Fruit fly (Drosophila melanogaster): ENCODE results near the gene Polr2D.

Polr2D gene

DNA sequence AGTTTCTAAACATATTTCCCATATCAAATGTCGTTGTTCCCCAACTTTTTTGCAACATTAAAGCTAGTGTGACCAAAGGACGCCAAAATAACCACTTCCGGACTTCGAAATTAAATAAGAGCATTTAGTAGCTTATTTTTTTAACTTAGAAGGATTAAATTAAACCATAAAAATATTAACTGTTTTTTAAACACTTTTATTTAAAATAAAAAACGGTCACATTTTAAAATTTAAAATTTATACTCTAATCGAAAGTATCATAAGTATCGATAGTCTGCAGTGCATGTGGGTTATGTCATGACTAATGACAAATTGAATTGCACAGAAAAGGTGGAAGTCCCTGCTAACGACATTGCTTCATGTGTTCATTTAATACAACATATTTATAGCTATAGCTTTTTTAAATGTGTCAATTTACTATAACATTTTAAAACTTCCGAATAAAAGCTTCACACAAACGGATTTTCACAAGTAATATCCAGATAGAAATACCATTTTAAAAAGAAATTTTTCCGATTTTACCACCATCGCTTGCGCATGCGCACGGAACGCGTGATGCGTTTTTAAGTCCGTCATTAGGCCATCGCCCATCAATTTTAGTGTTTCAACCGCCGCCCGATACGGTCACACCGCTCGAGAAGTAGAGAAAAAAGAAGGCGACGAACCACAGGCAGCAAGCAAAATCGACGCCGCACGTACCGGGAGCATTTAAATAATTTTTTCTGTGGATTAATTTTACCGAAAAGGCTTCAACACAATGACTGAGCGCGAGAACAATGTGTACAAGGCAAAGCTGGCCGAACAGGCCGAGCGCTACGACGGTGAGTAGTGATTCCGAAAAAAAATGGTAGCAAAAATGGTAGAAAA, 13.0 kb downstream of the Polr2D start, which contains the start of the genes CG7156 and 14-3-3epsilon:
Gene CG7156, minus strand, starts transcription at position 71 of the 867 bp plus-strand sequence.
Gene 14-3-3epsilon, plus strand, starts transcription at position 443 of the 867 bp plus-strand sequence.
- TF ChIP-seq insv (optimal IDR thresholded peaks at IDR 0.05) (no peak), psq (optimal IDR thresholded peaks at IDR 0.05) (no peak), Sin3A (optimal IDR thresholded peaks at IDR 0.05) (no peak), h (optimal IDR thresholded peaks at IDR 0.05) (no peak), Myc (optimal IDR thresholded peaks at IDR 0.05) (no peak), ttk (optimal IDR thresholded peaks at IDR 0.05) (no peak)

DNA sequence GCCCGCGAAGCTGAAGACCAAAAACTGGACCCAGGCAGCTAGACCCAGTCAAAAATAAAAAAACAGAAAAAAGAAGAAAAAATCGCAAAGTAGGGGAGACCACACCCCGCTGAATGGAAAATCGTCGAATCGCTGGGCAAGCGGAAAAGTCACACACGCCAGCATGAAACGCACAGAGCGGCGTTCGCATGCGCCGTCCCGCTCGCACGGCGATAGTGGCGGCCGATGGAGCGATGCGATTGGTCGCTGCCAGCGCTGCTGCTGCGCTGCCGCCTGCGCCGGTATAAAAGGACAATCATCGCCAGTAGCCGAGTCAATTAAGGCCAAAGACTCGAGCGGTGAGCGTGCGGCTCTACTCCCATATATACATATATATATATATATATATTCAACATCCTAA, 19.4 kb downstream of the Polr2D start, which contains the start of gene repo:
Gene repo, plus strand, starts transcription at position 314 of the 400 bp plus-strand sequence.
- TF ChIP-seq Sin3A (optimal IDR thresholded peaks at IDR 0.05) (no peak), h (optimal IDR thresholded peaks at IDR 0.05) (no peak), insv (optimal IDR thresholded peaks at IDR 0.05) (no peak), ttk (optimal IDR thresholded peaks at IDR 0.05) (no peak), Myc (optimal IDR thresholded peaks at IDR 0.05) (no peak), psq (optimal IDR thresholded peaks at IDR 0.05) (no peak)

DNA sequence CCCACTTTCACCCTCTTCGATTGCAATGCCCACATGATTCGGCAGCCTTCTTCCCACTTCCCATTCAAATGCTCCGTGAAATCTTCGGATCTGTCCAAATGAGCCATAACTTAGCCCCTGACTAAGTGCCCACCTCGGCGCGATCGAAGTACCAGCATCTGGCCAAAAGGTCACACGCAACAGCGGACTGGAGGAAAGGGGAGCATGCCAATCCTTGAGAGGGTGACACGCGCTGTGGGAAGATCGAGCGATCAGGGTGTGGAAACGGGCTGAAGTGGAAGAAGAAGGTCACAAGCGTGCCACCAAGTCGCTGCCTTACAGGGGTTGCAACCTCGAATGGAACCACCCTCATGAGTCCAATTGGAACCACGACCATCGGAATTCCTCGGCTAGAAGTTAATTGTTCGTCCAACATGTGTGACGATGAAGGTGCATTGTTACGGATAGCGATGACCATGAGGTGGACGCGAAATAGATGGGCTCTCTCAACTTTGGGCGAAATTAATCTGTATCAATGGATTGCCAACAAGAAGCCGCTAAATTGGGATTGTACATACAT, 20.5 kb downstream of the Polr2D start:
- TF ChIP-seq h (optimal IDR thresholded peaks at IDR 0.05) (no peak), ttk (optimal IDR thresholded peaks at IDR 0.05) (no peak), insv (optimal IDR thresholded peaks at IDR 0.05) (no peak), Sin3A (optimal IDR thresholded peaks at IDR 0.05) (no peak), Myc (optimal IDR thresholded peaks at IDR 0.05) (no peak), psq (optimal IDR thresholded peaks at IDR 0.05) (no peak)

DNA sequence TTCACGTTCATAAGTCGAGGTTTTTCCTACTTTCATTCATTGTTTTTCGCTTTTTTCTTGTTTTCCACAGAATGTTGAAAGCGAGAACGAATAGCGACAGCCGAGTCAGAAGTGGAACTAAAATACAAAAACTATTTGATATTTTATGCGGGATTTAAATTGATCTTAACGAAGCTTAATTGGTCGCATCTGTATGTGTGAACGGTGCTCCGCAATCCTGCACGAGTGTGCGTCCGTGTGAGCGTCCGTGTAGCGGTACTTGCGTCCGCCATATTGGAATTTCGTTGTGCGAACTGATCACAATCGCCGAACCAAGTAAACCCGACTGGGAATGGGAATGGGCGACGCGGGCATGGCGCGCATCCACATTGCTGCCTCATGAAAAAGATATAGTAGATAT, 23.1 kb downstream of the Polr2D start:
- no peak for TF ChIP-seq ttk (optimal IDR thresholded peaks at IDR 0.05)
- no peak for TF ChIP-seq Myc (optimal IDR thresholded peaks at IDR 0.05)
- no peak for TF ChIP-seq insv (optimal IDR thresholded peaks at IDR 0.05)
- no peak for TF ChIP-seq psq (optimal IDR thresholded peaks at IDR 0.05)
- TF ChIP-seq h (optimal IDR thresholded peaks at IDR 0.05): no peak
- TF ChIP-seq Sin3A (optimal IDR thresholded peaks at IDR 0.05): no peak

DNA sequence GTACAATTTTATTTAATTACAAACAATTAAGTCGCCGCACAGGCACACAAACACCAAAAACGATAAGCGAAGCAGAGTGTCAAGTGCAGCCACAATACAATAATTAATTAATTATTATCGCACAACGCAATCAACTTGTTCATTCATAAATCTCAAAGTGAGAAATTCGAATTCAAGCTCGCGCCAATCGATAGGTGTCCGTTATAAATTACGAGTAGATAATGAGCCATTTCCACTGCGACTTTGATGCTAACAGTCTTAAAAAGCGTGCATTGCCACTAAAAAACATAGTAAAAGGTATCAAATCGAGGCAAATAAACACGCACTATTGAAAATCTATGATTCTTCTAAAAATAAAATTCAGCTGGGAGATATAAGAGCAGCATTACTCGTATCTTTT, 25.1 kb downstream of the Polr2D start:
- no peak for TF ChIP-seq h (optimal IDR thresholded peaks at IDR 0.05)
- TF ChIP-seq insv (optimal IDR thresholded peaks at IDR 0.05): no peak
- TF ChIP-seq psq (optimal IDR thresholded peaks at IDR 0.05): no peak
- TF ChIP-seq Myc (optimal IDR thresholded peaks at IDR 0.05): no peak
- TF ChIP-seq ttk (optimal IDR thresholded peaks at IDR 0.05): no peak
- TF ChIP-seq Sin3A (optimal IDR thresholded peaks at IDR 0.05): no peak

DNA sequence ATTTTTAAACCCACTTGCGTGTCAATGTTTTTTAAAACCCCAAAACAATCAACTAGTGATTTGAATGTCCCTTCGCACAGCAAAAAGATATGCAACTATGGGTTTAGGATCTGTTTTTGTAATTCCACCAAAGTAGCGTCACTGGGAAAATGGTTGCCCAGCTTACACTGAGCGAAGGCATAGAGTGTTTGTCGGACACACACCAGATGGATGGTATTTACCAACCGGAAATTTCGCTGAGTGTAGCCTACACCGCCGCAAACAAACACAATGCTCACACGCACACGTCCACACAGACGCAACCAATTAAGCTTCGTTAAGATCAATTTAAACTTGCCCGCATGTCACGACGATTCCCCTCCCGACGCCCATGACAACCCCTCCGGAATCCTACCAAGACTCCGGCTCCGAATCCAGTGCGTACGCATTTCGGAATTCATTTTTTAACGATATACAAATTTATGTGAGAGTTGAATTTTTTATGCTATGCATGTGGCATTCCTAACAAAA, 26.5 kb downstream of the Polr2D start:
- TF ChIP-seq ttk (optimal IDR thresholded peaks at IDR 0.05) (no peak), psq (optimal IDR thresholded peaks at IDR 0.05) (no peak), insv (optimal IDR thresholded peaks at IDR 0.05) (no peak), Myc (optimal IDR thresholded peaks at IDR 0.05) (no peak), Sin3A (optimal IDR thresholded peaks at IDR 0.05) (no peak), h (optimal IDR thresholded peaks at IDR 0.05) (no peak)

DNA sequence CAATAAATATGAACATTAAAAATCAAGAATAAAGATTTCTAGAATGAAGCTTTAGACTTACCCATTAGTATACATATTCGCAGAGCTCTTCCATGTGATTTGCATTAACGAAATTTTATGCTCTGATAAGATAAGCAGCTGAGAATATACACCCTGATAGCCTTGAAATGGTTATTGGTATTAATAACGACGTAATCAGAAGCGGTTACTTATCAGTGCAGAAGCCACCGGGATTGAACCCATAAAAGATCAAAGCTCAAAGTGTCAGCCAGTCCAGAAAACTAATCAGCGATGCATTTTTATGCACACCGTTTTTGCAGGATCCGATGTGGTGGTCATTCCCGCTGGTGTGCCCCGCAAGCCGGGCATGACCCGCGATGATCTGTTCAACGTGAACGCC, 27.9 kb downstream of the Polr2D start:
- TF ChIP-seq Myc (optimal IDR thresholded peaks at IDR 0.05) (no peak), ttk (optimal IDR thresholded peaks at IDR 0.05) (no peak), Sin3A (optimal IDR thresholded peaks at IDR 0.05) (no peak), h (optimal IDR thresholded peaks at IDR 0.05) (no peak), insv (optimal IDR thresholded peaks at IDR 0.05) (no peak), psq (optimal IDR thresholded peaks at IDR 0.05) (no peak)

DNA sequence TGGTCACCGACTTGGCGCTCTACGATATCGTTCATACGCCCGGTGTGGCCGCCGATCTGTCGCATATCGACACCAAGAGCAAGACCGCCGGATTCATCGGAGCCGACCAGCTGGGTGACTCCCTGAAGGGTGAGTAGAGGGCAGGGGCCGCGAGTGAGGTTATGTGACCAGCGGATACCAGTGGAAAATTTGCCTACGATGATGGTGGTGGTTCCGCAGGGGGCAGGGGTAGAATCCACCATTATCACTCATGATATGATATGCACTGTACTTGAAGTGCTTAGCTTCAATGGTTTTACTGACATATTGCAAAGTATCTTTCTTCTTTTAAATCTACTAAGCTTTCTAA, 28.5 kb downstream of the Polr2D start:
- TF ChIP-seq Sin3A (optimal IDR thresholded peaks at IDR 0.05): no peak
- TF ChIP-seq psq (optimal IDR thresholded peaks at IDR 0.05): no peak
- no peak for TF ChIP-seq ttk (optimal IDR thresholded peaks at IDR 0.05)
- TF ChIP-seq Myc (optimal IDR thresholded peaks at IDR 0.05): no peak
- no peak for TF ChIP-seq insv (optimal IDR thresholded peaks at IDR 0.05)
- no peak for TF ChIP-seq h (optimal IDR thresholded peaks at IDR 0.05)

DNA sequence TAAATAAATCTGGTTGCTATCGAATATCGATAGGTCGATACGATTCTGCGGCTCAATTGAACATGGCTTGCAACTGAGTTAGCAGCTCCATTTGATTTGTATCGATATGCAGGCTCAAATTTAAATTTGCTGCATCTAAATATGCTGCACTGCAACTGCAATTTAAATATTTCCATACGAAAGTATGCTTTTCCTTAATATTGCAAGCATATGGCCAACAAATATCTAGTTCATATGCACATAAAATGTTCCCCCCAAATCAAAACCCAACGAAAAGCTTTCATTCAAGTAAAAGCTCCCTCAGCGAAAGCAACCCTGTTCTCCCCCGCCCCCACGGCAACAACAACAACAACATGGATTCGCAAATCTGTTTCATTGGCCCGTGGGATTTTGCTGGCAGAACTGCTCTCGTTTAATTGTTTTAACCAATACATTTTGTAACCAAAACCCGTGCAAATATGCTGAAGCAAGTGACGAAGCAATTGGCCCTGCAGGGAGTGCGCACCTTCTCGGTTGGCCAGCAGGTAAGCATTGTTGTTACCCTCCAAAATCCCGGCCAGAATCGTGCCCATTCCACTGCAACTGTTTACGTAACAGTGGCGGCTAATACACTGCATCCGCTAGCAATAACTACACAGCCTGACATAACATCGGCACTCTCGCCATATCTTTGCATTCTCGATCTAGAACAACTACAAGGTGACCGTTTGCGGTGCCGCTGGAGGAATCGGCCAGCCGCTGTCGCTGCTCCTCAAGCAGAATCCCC, 29.1 kb downstream of the Polr2D start, which contains the start of the genes CG7168 and Mdh2:
Gene CG7168, minus strand, starts transcription at position 40 of the 766 bp plus-strand sequence.
Gene Mdh2, plus strand, starts transcription at position 354 of the 766 bp plus-strand sequence.
- TF ChIP-seq psq (optimal IDR thresholded peaks at IDR 0.05) (no peak), insv (optimal IDR thresholded peaks at IDR 0.05) (no peak), ttk (optimal IDR thresholded peaks at IDR 0.05) (no peak)

DNA sequence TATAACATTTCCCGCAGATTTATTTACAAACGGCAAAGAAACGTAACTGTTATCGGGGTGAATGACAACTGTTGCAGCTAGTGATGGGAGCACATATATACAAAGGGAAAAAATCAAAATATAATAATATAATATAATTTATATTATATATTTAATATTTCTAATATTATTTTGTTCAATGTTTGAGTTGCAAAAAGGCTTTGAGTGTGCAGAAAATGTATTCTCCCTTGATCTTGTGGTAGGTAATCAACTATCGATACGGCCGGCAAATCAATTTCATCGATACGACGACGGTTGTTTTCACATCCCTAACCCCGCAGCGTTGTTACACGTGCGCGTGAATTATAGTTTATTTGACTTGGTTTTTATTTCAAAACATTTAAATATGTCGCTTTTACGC, 31.9 kb downstream of the Polr2D start, which contains the start of the genes mTerf5 and Non3:
Gene mTerf5, minus strand, starts transcription at position 249 of the 400 bp plus-strand sequence.
Gene Non3, plus strand, starts transcription at position 289 of the 400 bp plus-strand sequence.
- no peak for TF ChIP-seq Myc (optimal IDR thresholded peaks at IDR 0.05)
- no peak for TF ChIP-seq ttk (optimal IDR thresholded peaks at IDR 0.05)
- TF ChIP-seq insv (optimal IDR thresholded peaks at IDR 0.05): no peak
- no peak for TF ChIP-seq h (optimal IDR thresholded peaks at IDR 0.05)
- TF ChIP-seq psq (optimal IDR thresholded peaks at IDR 0.05): no peak
- no peak for TF ChIP-seq Sin3A (optimal IDR thresholded peaks at IDR 0.05)

DNA sequence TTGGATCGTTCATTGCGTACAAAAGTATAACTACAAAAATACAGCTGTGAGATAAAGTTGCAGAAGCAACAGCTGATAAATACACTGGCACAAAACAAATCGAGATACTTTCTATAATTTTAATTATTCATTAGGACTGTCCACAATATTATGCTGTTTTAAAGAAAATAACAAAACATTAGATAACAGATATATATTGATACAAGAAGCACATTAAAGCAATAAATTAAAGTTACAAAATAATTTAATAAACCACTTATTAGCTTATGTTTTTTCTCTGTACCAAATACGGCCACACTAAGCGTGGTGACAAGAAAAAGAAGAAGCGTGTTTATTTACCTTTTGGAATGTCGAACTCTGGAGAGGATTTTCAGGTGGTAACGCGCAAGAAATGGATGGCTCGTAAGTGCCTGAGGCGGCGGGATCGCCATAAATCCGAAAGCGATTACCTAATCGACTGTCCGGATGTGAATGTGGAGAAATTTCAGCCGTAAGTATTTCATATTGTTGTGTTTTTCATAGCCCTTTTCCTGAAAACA, 35.0 kb downstream of the Polr2D start, which contains the start of the genes CG7988 and CG7183:
Gene CG7988, plus strand, starts transcription at position 316 of the 539 bp plus-strand sequence.
Gene CG7183, minus strand, starts transcription at position 489 of the 539 bp plus-strand sequence.
- TF ChIP-seq ttk (optimal IDR thresholded peaks at IDR 0.05): no peak
- no peak for TF ChIP-seq Sin3A (optimal IDR thresholded peaks at IDR 0.05)
- TF ChIP-seq insv (optimal IDR thresholded peaks at IDR 0.05): no peak
- no peak for TF ChIP-seq psq (optimal IDR thresholded peaks at IDR 0.05)
- no peak for TF ChIP-seq h (optimal IDR thresholded peaks at IDR 0.05)
- no peak for TF ChIP-seq Myc (optimal IDR thresholded peaks at IDR 0.05)

Measured in Kc167 (cell line).